Worm (Caenorhabditis elegans) whole organism, young adult: ENCODE data around the gene unc-103.

Source experiments
- B0336.3 ChIP-seq: fragments of 200-800 bp; sonication (Bioruptor generic); IDR thresholded peaks from 2 replicates; pipeline ENCODE4 v1.3.6; 2022; ENCODE audit warnings: missing genetic modification characterization, missing compliant biosample characterization
- C17E4.6 ChIP-seq: fragments of 200-800 bp; sonication (Bioruptor generic); IDR thresholded peaks from 2 replicates; pipeline ENCODE4 v1.3.6; 2022; ENCODE audit warnings: missing genetic modification reagents, missing genetic modification characterization, missing compliant biosample characterization
- F22D6.2 ChIP-seq: sonication (generic microtip); optimal IDR thresholded peaks from 2 replicates; lab custom pipeline; 2016; ENCODE audit warnings: mild to moderate bottlenecking, missing genetic modification characterization, missing compliant biosample characterization
- F33H1.4 ChIP-seq: fragments of 200-800 bp; sonication (Bioruptor generic); IDR thresholded peaks from 2 replicates; pipeline ENCODE4 v1.3.6; 2022; ENCODE audit warnings: missing genetic modification reagents, missing genetic modification characterization, missing compliant biosample characterization
- F37B4.10 ChIP-seq: fragments of 200-800 bp; sonication (Bioruptor generic); IDR thresholded peaks from 2 replicates; pipeline ENCODE4 v1.3.6; 2022; ENCODE audit warnings: missing genetic modification characterization, missing compliant biosample characterization
- F49E8.2 ChIP-seq: sonication (generic microtip); optimal IDR thresholded peaks from 3 replicates; lab custom pipeline; 2017; ENCODE audit warnings: missing genetic modification characterization, mild to moderate bottlenecking, missing compliant biosample characterization, antibody characterized with exemption, moderate library complexity; ENCODE audit not compliant: insufficient read depth
- F52B5.7 ChIP-seq: sonication (generic microtip); optimal IDR thresholded peaks from 2 replicates; lab custom pipeline; 2016; ENCODE audit warnings: mild to moderate bottlenecking, missing genetic modification characterization, missing compliant biosample characterization
- F57A8.1 ChIP-seq: fragments of 200-800 bp; sonication (Bioruptor generic); optimal IDR thresholded peaks from 2 replicates; lab custom pipeline; 2018; ENCODE audit warnings: mild to moderate bottlenecking, missing genetic modification characterization, moderate library complexity, missing compliant biosample characterization
- K11D2.4 ChIP-seq: fragments of 200-800 bp; sonication (Bioruptor generic); IDR thresholded peaks from 2 replicates; pipeline ENCODE4 v1.3.6; 2022; ENCODE audit warnings: missing genetic modification reagents, missing genetic modification characterization, missing compliant biosample characterization
- Y53F4B.3 ChIP-seq: fragments of 200-800 bp; sonication (Bioruptor generic); IDR thresholded peaks from 2 replicates; pipeline ENCODE4 v1.3.6; 2022; ENCODE audit warnings: missing genetic modification reagents, missing genetic modification characterization, missing compliant biosample characterization
- ZK185.1 ChIP-seq: sonication (generic microtip); optimal IDR thresholded peaks from 2 replicates; lab custom pipeline; 2016; ENCODE audit warnings: mild to moderate bottlenecking, missing genetic modification characterization, missing compliant biosample characterization; ENCODE audit not compliant: poor library complexity, severe bottlenecking
- aptf-2 ChIP-seq: fragments of 200-800 bp; sonication (Bioruptor generic); conservative IDR thresholded peaks from 2 replicates; pipeline ENCODE4 v1.3.6; 2022; ENCODE audit warnings: missing genetic modification reagents, missing genetic modification characterization, missing compliant biosample characterization
- aptf-3 ChIP-seq: fragments of 200-800 bp; sonication (Bioruptor generic); IDR thresholded peaks from 2 replicates; pipeline ENCODE4 v1.3.6; 2022; ENCODE audit warnings: missing genetic modification characterization, missing compliant biosample characterization
- atf-7 ChIP-seq: sonication (generic microtip); optimal IDR thresholded peaks from 2 replicates; lab custom pipeline; 2017; ENCODE audit warnings: mild to moderate bottlenecking, missing genetic modification characterization, missing compliant biosample characterization
- attf-5 ChIP-seq: fragments of 200-800 bp; sonication (Bioruptor generic); optimal IDR thresholded peaks from 2 replicates; lab custom pipeline; 2018; ENCODE audit warnings: mild to moderate bottlenecking, missing genetic modification characterization, missing compliant biosample characterization
- ccch-3 ChIP-seq: fragments of 200-800 bp; sonication (Bioruptor generic); optimal IDR thresholded peaks from 2 replicates; lab custom pipeline; 2018; ENCODE audit warnings: mild to moderate bottlenecking, missing genetic modification characterization, missing compliant biosample characterization
- cebp-1 ChIP-seq, 2 experiments: fragments of 200-800 bp in 1 of 2; sonication (Bioruptor generic) in 1 of 2; sonication (generic microtip) in 1 of 2; IDR thresholded peaks in 1 of 2; optimal IDR thresholded peaks in 1 of 2; 2 replicates each; pipeline versions ENCODE4 v1.3.6 to Lab custom; 2017 to 2022; ENCODE audit warnings: missing compliant biosample characterization in 2 of 2, missing genetic modification characterization in 2 of 2, mild to moderate bottlenecking in 1 of 2, missing genetic modification reagents in 1 of 2, moderate library complexity in 1 of 2
- ceh-58 ChIP-seq: fragments of 200-800 bp; sonication (Bioruptor generic); IDR thresholded peaks from 2 replicates; pipeline ENCODE4 v1.3.6; 2022; ENCODE audit warnings: missing genetic modification characterization, missing compliant biosample characterization
- dox-1 ChIP-seq: fragments of 200-800 bp; sonication (Bioruptor generic); IDR thresholded peaks from 2 replicates; pipeline ENCODE4 v1.3.6; 2022; ENCODE audit warnings: missing genetic modification reagents, missing genetic modification characterization, missing compliant biosample characterization
- dpff-1 ChIP-seq: sonication (generic microtip); optimal IDR thresholded peaks from 2 replicates; lab custom pipeline; 2017; ENCODE audit warnings: mild to moderate bottlenecking, missing genetic modification characterization, missing compliant biosample characterization
- efl-1 ChIP-seq: fragments of 150-350 bp; optimal IDR thresholded peaks from 2 replicates; lab custom pipeline; 2014; ENCODE audit warnings: missing biosample characterization, missing genetic modification reagents, missing genetic modification characterization
- ekl-4 ChIP-seq: fragments of 200-800 bp; sonication (Bioruptor generic); IDR thresholded peaks from 2 replicates; pipeline ENCODE4 v1.3.6; 2022; ENCODE audit warnings: missing genetic modification reagents, missing genetic modification characterization, missing compliant biosample characterization
- him-1 ChIP-seq: sonication (generic microtip); optimal IDR thresholded peaks from 2 replicates; lab custom pipeline; 2016; ENCODE audit warnings: missing genotype, missing genetic modification reagents, missing genetic modification characterization, missing compliant biosample characterization
- hsf-1 ChIP-seq: fragments of 200-800 bp; sonication (Bioruptor generic); IDR thresholded peaks from 2 replicates; pipeline ENCODE4 v1.3.6; 2022; ENCODE audit warnings: missing genetic modification reagents, missing genetic modification characterization, missing compliant biosample characterization
- let-607 ChIP-seq, 2 experiments: fragments of 200-800 bp in 1 of 2; sonication (Bioruptor generic) in 1 of 2; sonication (generic microtip) in 1 of 2; optimal IDR thresholded peaks; 2 replicates each; lab custom pipeline; 2016 to 2018; ENCODE audit warnings: mild to moderate bottlenecking in 2 of 2, missing compliant biosample characterization in 2 of 2, missing genetic modification characterization in 2 of 2, moderate library complexity in 2 of 2, missing genotype in 1 of 2
- lin-26 ChIP-seq: fragments of 200-800 bp; sonication (Bioruptor generic); IDR thresholded peaks from 2 replicates; pipeline ENCODE4 v1.3.6; 2022; ENCODE audit warnings: missing genetic modification reagents, missing genetic modification characterization, missing compliant biosample characterization
- lin-35 ChIP-seq, 3 experiments: fragments of 150-350 bp in 2 of 3; sonication (generic microtip) in 1 of 3; optimal IDR thresholded peaks; 2 replicates each; lab custom pipeline; 2014 to 2018; ENCODE audit warnings: missing biosample characterization in 3 of 3, missing genetic modification characterization in 3 of 3, missing genetic modification reagents in 3 of 3
- lin-40 ChIP-seq: sonication (generic microtip); optimal IDR thresholded peaks from 2 replicates; lab custom pipeline; 2016; ENCODE audit warnings: missing genetic modification characterization, mild to moderate bottlenecking, missing compliant biosample characterization, missing genotype, missing genetic modification reagents
- lir-1 ChIP-seq: fragments of 200-800 bp; sonication (Bioruptor generic); conservative IDR thresholded peaks from 2 replicates; pipeline ENCODE4 v1.3.6; 2022; ENCODE audit warnings: missing genetic modification reagents, missing genetic modification characterization, missing compliant biosample characterization
- lsy-27 ChIP-seq: sonication (generic microtip); optimal IDR thresholded peaks from 2 replicates; lab custom pipeline; 2017; ENCODE audit warnings: missing genetic modification characterization, mild to moderate bottlenecking, missing compliant biosample characterization, antibody characterized with exemption, missing genotype, borderline replicate concordance; ENCODE audit not compliant: insufficient read depth
- madf-10 ChIP-seq: sonication (generic microtip); optimal IDR thresholded peaks from 2 replicates; lab custom pipeline; 2016; ENCODE audit warnings: mild to moderate bottlenecking, missing genetic modification characterization, missing compliant biosample characterization
- madf-6 ChIP-seq: fragments of 200-800 bp; sonication (Bioruptor generic); IDR thresholded peaks from 2 replicates; pipeline ENCODE4 v1.3.6; 2022; ENCODE audit warnings: missing genetic modification reagents, missing genetic modification characterization, missing compliant biosample characterization
- nhr-27 ChIP-seq: fragments of 200-800 bp; sonication (Bioruptor generic); optimal IDR thresholded peaks from 2 replicates; lab custom pipeline; 2018; ENCODE audit warnings: mild to moderate bottlenecking, missing genetic modification characterization, moderate library complexity, missing compliant biosample characterization
- nhr-80 ChIP-seq: sonication (generic microtip); optimal IDR thresholded peaks from 2 replicates; lab custom pipeline; 2016; ENCODE audit warnings: missing genetic modification characterization, missing compliant biosample characterization
- rcor-1 ChIP-seq: fragments of 200-800 bp; sonication (Bioruptor generic); IDR thresholded peaks from 2 replicates; pipeline ENCODE4 v1.3.6; 2022; ENCODE audit warnings: missing genetic modification reagents, missing genetic modification characterization, missing compliant biosample characterization
- rec-8 ChIP-seq, 2 experiments: sonication (generic microtip); optimal IDR thresholded peaks; 2 replicates each; lab custom pipeline; 2016; ENCODE audit warnings: mild to moderate bottlenecking in 2 of 2, missing genetic modification characterization in 2 of 2, missing genetic modification reagents in 2 of 2, missing genotype in 2 of 2, missing biosample characterization in 1 of 2, missing compliant biosample characterization in 1 of 2, moderate library complexity in 1 of 2
- snpc-1.1 ChIP-seq: sonication (generic microtip); optimal IDR thresholded peaks from 2 replicates; lab custom pipeline; 2017; ENCODE audit warnings: missing genetic modification characterization, mild to moderate bottlenecking, missing compliant biosample characterization, antibody characterized with exemption, moderate library complexity, missing genotype, missing genetic modification reagents; ENCODE audit not compliant: insufficient read depth
- snpc-1.3 ChIP-seq: sonication (generic microtip); optimal IDR thresholded peaks from 2 replicates; lab custom pipeline; 2017; ENCODE audit warnings: missing genetic modification characterization, mild to moderate bottlenecking, missing compliant biosample characterization, antibody characterized with exemption, moderate library complexity, missing genotype, missing genetic modification reagents; ENCODE audit not compliant: insufficient read depth
- snpc-4 ChIP-seq, 5 experiments: fragments of 150-350 bp in 1 of 5; sonication (generic microtip) in 4 of 5; optimal IDR thresholded peaks; 2 replicates each; lab custom pipeline; 2014 to 2018; ENCODE audit warnings: missing genetic modification characterization in 5 of 5, missing biosample characterization in 3 of 5, antibody characterized with exemption in 2 of 5, mild to moderate bottlenecking in 2 of 5, missing compliant biosample characterization in 2 of 5, missing genotype in 2 of 5, moderate library complexity in 2 of 5, missing genetic modification reagents in 1 of 5
- tbp1 ChIP-seq: fragments of 200-800 bp; sonication (Bioruptor generic); optimal IDR thresholded peaks from 2 replicates; lab custom pipeline; 2018; ENCODE audit warnings: mild to moderate bottlenecking, missing genetic modification characterization, missing compliant biosample characterization
- tbx-9 ChIP-seq: sonication (generic microtip); optimal IDR thresholded peaks from 2 replicates; lab custom pipeline; 2016; ENCODE audit warnings: borderline replicate concordance, missing genetic modification characterization, inconsistent platforms, missing compliant biosample characterization
- tlf-1 ChIP-seq: fragments of 200-800 bp; sonication (Bioruptor generic); optimal IDR thresholded peaks from 2 replicates; lab custom pipeline; 2018; ENCODE audit warnings: mild to moderate bottlenecking, missing genetic modification characterization, missing compliant biosample characterization
- unc-130 ChIP-seq: sonication (generic microtip); optimal IDR thresholded peaks from 2 replicates; lab custom pipeline; 2016; ENCODE audit warnings: missing genetic modification reagents, missing genetic modification characterization, missing compliant biosample characterization
- xnd-1 ChIP-seq: sonication (generic microtip); optimal IDR thresholded peaks from 2 replicates; lab custom pipeline; 2016; ENCODE audit warnings: missing genotype, missing genetic modification reagents, missing genetic modification characterization, missing compliant biosample characterization
- ztf-6 ChIP-seq: fragments of 200-800 bp; sonication (Bioruptor generic); IDR thresholded peaks from 2 replicates; pipeline ENCODE4 v1.3.6; 2022; ENCODE audit warnings: missing genetic modification reagents, missing genetic modification characterization, missing compliant biosample characterization

unc-103 gene

DNA sequence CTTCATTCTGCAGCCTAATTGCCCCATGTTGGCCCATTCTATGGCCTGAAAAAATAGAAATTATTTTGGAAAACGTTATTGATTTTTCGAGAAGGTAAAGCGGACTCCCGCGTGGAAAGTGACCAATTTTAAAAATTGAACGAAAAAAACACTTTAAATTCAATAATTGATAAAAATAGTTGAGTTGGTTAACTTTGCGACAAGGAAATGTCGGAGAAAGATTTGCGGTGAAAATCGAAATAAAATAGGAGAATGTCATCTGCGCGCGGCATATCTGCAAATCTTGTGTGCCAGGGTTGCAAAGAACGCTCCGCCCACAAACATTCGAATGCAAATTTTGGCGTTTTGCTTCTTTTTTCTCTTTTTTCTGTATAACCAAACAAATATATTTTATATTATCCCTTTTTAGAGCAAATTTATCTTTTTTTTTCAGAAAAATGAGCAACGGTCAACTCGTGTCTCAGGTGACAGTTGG is 55.8 kb downstream of the unc-103 start, which contains the start of the genes rnf-121 and C16C10.4:
Gene rnf-121, minus strand, starts transcription at position 51 of the 475 bp plus-strand sequence.
Gene C16C10.4, plus strand, starts transcription at position 434 of the 475 bp plus-strand sequence.
- TF ChIP-seq dpff-1 (tag; lab: Kevin White, UChicago) (no peak), K11D2.4 (GFP tag; lab: Robert Waterston, UW) (no peak), ekl-4 (GFP tag; lab: Robert Waterston, UW) (peak; percentile 60; the same call in 1 of the 2 replicates), aptf-2 (GFP tag; lab: Robert Waterston, UW) (no peak), nhr-80 (tag; lab: Kevin White, UChicago) (peak; percentile 1), him-1 (peak; percentile 0), lin-35 (GFP tag; optimal IDR thresholded peaks at IDR 0.05; lab: Kevin White, UChicago) (peak in 1 of 3 experiments; percentile 25), lin-40 (tag; lab: Kevin White, UChicago) (peak; percentile 46), madf-10 (peak; percentile 45), ccch-3 (no peak), aptf-3 (GFP tag; lab: Robert Waterston, UW) (no peak), rcor-1 (GFP tag; lab: Robert Waterston, UW) (peak; percentile 57; the same call in 1 of the 2 replicates), tbp1 (GFP tag; lab: Kevin White, UChicago) (peak; percentile 45), snpc-1.1 (tag; lab: Kevin White, UChicago) (peak; percentile 31), hsf-1 (no peak), attf-5 (GFP tag; lab: Kevin White, UChicago) (peak; percentile 68), F37B4.10 (GFP tag; lab: Robert Waterston, UW) (no peak), F22D6.2 (peak; percentile 20), dox-1 (GFP tag; lab: Robert Waterston, UW) (peak; percentile 68; the same call in 1 of the 2 replicates), lin-26 (peak; percentile 49; the same call in 1 of the 2 replicates), ceh-58 (GFP tag; lab: Robert Waterston, UW) (no peak), B0336.3 (GFP tag; lab: Robert Waterston, UW) (peak; percentile 20; the same call in 1 of the 2 replicates), unc-130 (GFP tag; lab: Kevin White, UChicago) (peak; percentile 73), snpc-1.3 (tag; lab: Kevin White, UChicago) (peak; percentile 71), F52B5.7 (peak; percentile 29), efl-1 (GFP tag; lab: Kevin White, UChicago) (peak; percentile 26), atf-7 (no peak), tbx-9 (tag; lab: Kevin White, UChicago) (no peak), F57A8.1 (GFP tag; lab: Kevin White, UChicago) (no peak), madf-6 (GFP tag; lab: Robert Waterston, UW) (peak; percentile 82), lsy-27 (no peak), let-607 (tag; optimal IDR thresholded peaks at IDR 0.05; lab: Kevin White, UChicago) (peak in 1 of 2 experiments; percentile 42), F49E8.2 (tag; lab: Kevin White, UChicago) (peak; percentile 63), snpc-4 (GFP tag; optimal IDR thresholded peaks at IDR 0.05; lab: Kevin White, UChicago) (peak; percentile 5), snpc-4 (tag; optimal IDR thresholded peaks at IDR 0.05; lab: Kevin White, UChicago) (peak in 2 of 4 experiments; percentile 28 to 54), tlf-1 (GFP tag; lab: Kevin White, UChicago) (peak; percentile 38), Y53F4B.3 (GFP tag; lab: Robert Waterston, UW) (no peak), rec-8 (tag; optimal IDR thresholded peaks at IDR 0.05; lab: Kevin White, UChicago) (peak; percentile 51 to 75), xnd-1 (peak; percentile 38), ztf-6 (GFP tag; lab: Robert Waterston, UW) (no peak), lir-1 (no peak), ZK185.1 (peak; percentile 86), cebp-1 (GFP tag; IDR thresholded peaks at IDR 0.05; lab: Robert Waterston, UW) (no peak), cebp-1 (tag; optimal IDR thresholded peaks at IDR 0.05; lab: Kevin White, UChicago) (peak; percentile 74), C17E4.6 (GFP tag; lab: Robert Waterston, UW) (no peak), nhr-27 (tag; lab: Kevin White, UChicago) (no peak), F33H1.4 (GFP tag; lab: Robert Waterston, UW) (no peak; the same call in 1 of the 2 replicates)
